Fruit fly (Drosophila melanogaster): ENCODE results near the gene kto.
A peak's percentile ranks its signal among the peaks of the same experiment; 100 is the strongest.

Gene kto

dm6 chr3L:19794203-19794802 lies 42.1 kb upstream of the kto start (continued):
- TF ChIP-seq CG4282 (GFP tag; optimal IDR thresholded peaks at IDR 0.05) (peak; percentile 68), Nf-YC (tag; optimal IDR thresholded peaks at IDR 0.05) (peak; percentile 99), CG9215 (GFP tag; IDR thresholded peaks at IDR 0.05) (peak; percentile 76), CG17829 (tag; optimal IDR thresholded peaks at IDR 0.05) (peak; percentile 85), NK7.1 (GFP tag; optimal IDR thresholded peaks at IDR 0.05) (peak; percentile 88), tx (GFP tag; optimal IDR thresholded peaks at IDR 0.05) (peak; percentile 68), Kr (GFP tag; optimal IDR thresholded peaks at IDR 0.05) (no peak), CG2875 (GFP tag; optimal IDR thresholded peaks at IDR 0.05) (peak; percentile 77), gt (GFP tag; IDR thresholded peaks at IDR 0.05) (no peak), Ssrp (tag; optimal IDR thresholded peaks at IDR 0.05) (peak; percentile 83), wdn (GFP tag; IDR thresholded peaks at IDR 0.05) (no peak), ara (GFP tag; IDR thresholded peaks at IDR 0.05) (peak; percentile 54; the same call in 1 of the 2 replicates), ash1 (GFP tag; optimal IDR thresholded peaks at IDR 0.05) (no peak), Dll (GFP tag; IDR thresholded peaks at IDR 0.05; ENCODE audit: partially characterized antibody) (peak; percentile 33; the same call in 1 of the 4 replicates), Bteb2 (GFP tag; optimal IDR thresholded peaks at IDR 0.05) (peak; percentile 74), cato (GFP tag; optimal IDR thresholded peaks at IDR 0.05; ENCODE audit: borderline replicate concordance) (peak; percentile 79), MTF-1 (GFP tag; optimal IDR thresholded peaks at IDR 0.05; ENCODE audit: borderline replicate concordance) (peak; percentile 66), inv (GFP tag; IDR thresholded peaks at IDR 0.05; ENCODE audit: partially characterized antibody) (peak; percentile 42), zf30C (GFP tag; optimal IDR thresholded peaks at IDR 0.05) (no peak), Doc3 (GFP tag; IDR thresholded peaks at IDR 0.05; ENCODE audit: partially characterized antibody) (no peak), Abd-B (GFP tag; optimal IDR thresholded peaks at IDR 0.05) (peak; percentile 77), CG12155 (GFP tag; optimal IDR thresholded peaks at IDR 0.05) (peak; percentile 66), stc (GFP tag; IDR thresholded peaks at IDR 0.05) (peak; percentile 64), CG17328 (GFP tag; IDR thresholded peaks at IDR 0.05) (peak; percentile 66), tll (GFP tag; optimal IDR thresholded peaks at IDR 0.05) (no peak), slou (GFP tag; optimal IDR thresholded peaks at IDR 0.05) (peak; percentile 72), sc (optimal IDR thresholded peaks at IDR 0.05) (no peak), sc (GFP tag; optimal IDR thresholded peaks at IDR 0.05) (peak; percentile 63), btn (GFP tag; optimal IDR thresholded peaks at IDR 0.05) (peak; percentile 75), exex (tag; optimal IDR thresholded peaks at IDR 0.05) (peak; percentile 68), tup (GFP tag; optimal IDR thresholded peaks at IDR 0.05) (peak; percentile 54), gsb (GFP tag; IDR thresholded peaks at IDR 0.05) (peak; percentile 80; the same call in 1 of the 2 replicates), CG31441 (GFP tag; IDR thresholded peaks at IDR 0.05) (peak; percentile 91), dmrt11E (tag; optimal IDR thresholded peaks at IDR 0.05) (peak; percentile 66), lbe (GFP tag; optimal IDR thresholded peaks at IDR 0.05) (peak; percentile 88), pb (GFP tag; optimal IDR thresholded peaks at IDR 0.05) (peak; percentile 88), pho (GFP tag; optimal IDR thresholded peaks at IDR 0.05) (peak; percentile 81), CG1529 (GFP tag; optimal IDR thresholded peaks at IDR 0.05) (peak; percentile 73), CG11093 (GFP tag; IDR thresholded peaks at IDR 0.05) (0 out of 3 replicates have a peak, but pooled peaks have one; percentile 43), nau (GFP tag; optimal IDR thresholded peaks at IDR 0.05) (no peak), CG11723 (GFP tag; optimal IDR thresholded peaks at IDR 0.05) (peak; percentile 91), CG16779 (GFP tag; IDR thresholded peaks at IDR 0.05) (peak; percentile 63; the same call in 1 of the 2 replicates), Mes4 (GFP tag; optimal IDR thresholded peaks at IDR 0.05) (peak; percentile 71), Tbp (GFP tag; optimal IDR thresholded peaks at IDR 0.05) (no peak), Side (GFP tag; optimal IDR thresholded peaks at IDR 0.05) (peak; percentile 83), prd (optimal IDR thresholded peaks at IDR 0.05) (no peak), prd (GFP tag; IDR thresholded peaks at IDR 0.05) (peak; percentile 72; the same call in 2 of the 3 replicates), CG17912 (GFP tag; optimal IDR thresholded peaks at IDR 0.05) (peak; percentile 36), luna (GFP tag; optimal IDR thresholded peaks at IDR 0.05) (no peak), seq (GFP tag; IDR thresholded peaks at IDR 0.05) (peak; percentile 76)

Data from whole organism, embryonic.